Worm (Caenorhabditis elegans) whole organism, L4/young adult: ENCODE data around the gene F44F4.3.

ENCODE experiments used
- dao-5 ChIP-seq: sonication (generic microtip); optimal IDR thresholded peaks from 2 replicates; lab custom pipeline; 2016; ENCODE audit warnings: missing genotype, missing genetic modification characterization, moderate library complexity, missing compliant biosample characterization
- him-1 ChIP-seq: sonication (generic microtip); optimal IDR thresholded peaks from 2 replicates; lab custom pipeline; 2016; ENCODE audit warnings: missing genotype, missing genetic modification reagents, missing genetic modification characterization, missing compliant biosample characterization

DNA sequence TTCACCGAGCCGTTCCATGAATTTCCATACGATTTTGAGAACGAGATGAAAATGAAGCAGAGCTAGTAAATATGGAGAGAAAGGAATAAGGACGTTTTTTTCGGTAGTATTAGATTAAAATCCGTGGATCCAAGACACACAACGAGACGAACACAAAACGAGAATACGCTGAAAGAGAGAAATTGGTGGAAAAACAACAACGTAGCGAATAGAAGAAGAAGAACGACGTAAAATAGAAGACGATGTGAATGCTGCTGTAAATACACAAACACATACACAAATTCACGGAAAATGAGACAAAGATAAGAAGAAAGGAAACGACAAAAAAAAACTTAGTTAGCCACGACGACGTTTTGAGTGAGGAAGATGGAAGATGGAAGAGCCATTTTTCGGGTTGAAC, 51.0 kb downstream of the F44F4.3 start:
- TF ChIP-seq him-1 (tag; lab: Kevin White, UChicago) (no peak), dao-5 (tag; lab: Kevin White, UChicago) (no peak)
